Fruit fly (Drosophila melanogaster) whole organism, embryonic: ENCODE measurements around the gene Pp1alpha-96A.

ENCODE experiments used
- Asciz ChIP-seq: fragments of 200-800 bp; sonication (Bioruptor generic); optimal IDR thresholded peaks from 2 replicates; lab custom pipeline; 2017; ENCODE audit warnings: missing biosample characterization, mild to moderate bottlenecking, missing genetic modification characterization, missing genetic modification reagents
- Blimp-1 ChIP-seq: fragments of 200-800 bp; sonication (Bioruptor generic); optimal IDR thresholded peaks from 3 replicates; lab custom pipeline; 2018; ENCODE audit warnings: missing biosample characterization, missing genetic modification characterization, mild to moderate bottlenecking, moderate library complexity, missing genetic modification reagents
- CG10431 ChIP-seq: fragments of 200-800 bp; sonication (Bioruptor generic); optimal IDR thresholded peaks from 3 replicates; lab custom pipeline; 2018; ENCODE audit warnings: missing biosample characterization, mild to moderate bottlenecking, missing genetic modification characterization
- CG11085 ChIP-seq: fragments of 200-800 bp; sonication (Bioruptor generic); IDR thresholded peaks from 2 replicates; pipeline ENCODE4 v1.3.6; 2022; ENCODE audit warnings: missing biosample characterization, missing genetic modification characterization
- CG12071 ChIP-seq: fragments of 200-800 bp; sonication (Bioruptor generic); optimal IDR thresholded peaks from 3 replicates; lab custom pipeline; 2018; ENCODE audit warnings: missing biosample characterization, mild to moderate bottlenecking, missing genetic modification characterization
- CG1233 ChIP-seq: fragments of 200-800 bp; sonication (Bioruptor generic); optimal IDR thresholded peaks from 4 replicates; lab custom pipeline; 2018; ENCODE audit warnings: missing biosample characterization, mild to moderate bottlenecking, missing genetic modification characterization
- CG12744 ChIP-seq: fragments of 200-800 bp; sonication (Bioruptor generic); optimal IDR thresholded peaks from 2 replicates; lab custom pipeline; 2016; ENCODE audit warnings: missing biosample characterization, missing genetic modification characterization
- CG12942 ChIP-seq: fragments of 200-800 bp; sonication (Bioruptor generic); optimal IDR thresholded peaks from 3 replicates; lab custom pipeline; 2016; ENCODE audit warnings: missing biosample characterization, missing genetic modification characterization
- CG14860 ChIP-seq: fragments of 200-800 bp; sonication (Bioruptor generic); IDR thresholded peaks from 3 replicates; pipeline ENCODE4 v1.3.6; 2022; ENCODE audit warnings: missing biosample characterization, missing genetic modification characterization; ENCODE audit not compliant: partially characterized antibody
- CG15514 ChIP-seq: fragments of 200-800 bp; sonication (Bioruptor generic); optimal IDR thresholded peaks from 3 replicates; lab custom pipeline; 2017; ENCODE audit warnings: missing biosample characterization, missing genetic modification characterization, mild to moderate bottlenecking, moderate library complexity, missing genetic modification reagents
- CG17359 ChIP-seq: fragments of 200-800 bp; sonication (Bioruptor generic); optimal IDR thresholded peaks from 3 replicates; lab custom pipeline; 2018; ENCODE audit warnings: missing biosample characterization, mild to moderate bottlenecking, missing genetic modification characterization, moderate library complexity
- CG17612 ChIP-seq: fragments of 200-800 bp; sonication (Bioruptor generic); IDR thresholded peaks from 2 replicates; pipeline ENCODE4 v1.3.6; 2022; ENCODE audit warnings: missing biosample characterization, missing genetic modification characterization
- CG18011 ChIP-seq: fragments of 200-800 bp; sonication (Bioruptor generic); optimal IDR thresholded peaks from 2 replicates; lab custom pipeline; 2017; ENCODE audit warnings: missing biosample characterization, missing genetic modification characterization, mild to moderate bottlenecking, moderate library complexity, missing genotype
- CG18476 ChIP-seq: fragments of 200-800 bp; sonication (Bioruptor generic); optimal IDR thresholded peaks from 2 replicates; lab custom pipeline; 2016; ENCODE audit warnings: missing biosample characterization, mild to moderate bottlenecking, missing genetic modification characterization
- CG3407 ChIP-seq: fragments of 200-800 bp; sonication (Bioruptor generic); optimal IDR thresholded peaks from 2 replicates; lab custom pipeline; 2018; ENCODE audit warnings: missing biosample characterization, mild to moderate bottlenecking, missing genetic modification characterization
- CG3726 ChIP-seq: fragments of 200-800 bp; sonication (Bioruptor generic); IDR thresholded peaks from 3 replicates; pipeline ENCODE4, ENCODE4 v1.3.6; 2022; ENCODE audit warnings: missing biosample characterization, missing genetic modification characterization
- CG4730 ChIP-seq: fragments of 200-800 bp; sonication (Bioruptor generic); IDR thresholded peaks from 2 replicates; pipeline ENCODE4 v1.3.6; 2022; ENCODE audit warnings: missing biosample characterization, missing genetic modification characterization
- CG6791 ChIP-seq: fragments of 200-800 bp; sonication (Bioruptor generic); IDR thresholded peaks from 3 replicates; pipeline ENCODE4 v1.3.6; 2022; ENCODE audit warnings: missing biosample characterization, missing genetic modification characterization; ENCODE audit not compliant: partially characterized antibody
- CG7372 ChIP-seq: fragments of 200-800 bp; sonication (Bioruptor generic); IDR thresholded peaks from 2 replicates; pipeline ENCODE4 v1.3.6; 2022; ENCODE audit warnings: missing biosample characterization, missing genetic modification characterization
- CG7786 ChIP-seq: fragments of 200-800 bp; sonication (Bioruptor generic); optimal IDR thresholded peaks from 2 replicates; lab custom pipeline; 2016; ENCODE audit warnings: missing biosample characterization, missing genetic modification characterization
- CG8290 ChIP-seq, 3 experiments: fragments of 200-800 bp; sonication (Bioruptor generic); optimal IDR thresholded peaks; 2 replicates each; lab custom pipeline; 2016 to 2019; ENCODE audit warnings: missing biosample characterization in 3 of 3, missing genetic modification characterization in 3 of 3, mild to moderate bottlenecking in 2 of 3, moderate library complexity in 1 of 3
- CG9727 ChIP-seq: fragments of 200-800 bp; sonication (Bioruptor generic); optimal IDR thresholded peaks from 3 replicates; lab custom pipeline; 2017; ENCODE audit warnings: missing biosample characterization, mild to moderate bottlenecking, missing genetic modification characterization
- Dip2 ChIP-seq: fragments of 200-800 bp; sonication (Bioruptor generic); IDR thresholded peaks from 2 replicates; pipeline ENCODE4 v1.3.6; 2022; ENCODE audit warnings: missing biosample characterization, missing genetic modification characterization
- Dref ChIP-seq: fragments of 200-800 bp; sonication (Bioruptor generic); IDR thresholded peaks from 2 replicates; pipeline ENCODE4 v1.3.6; 2022; ENCODE audit warnings: missing biosample characterization, missing genetic modification characterization
- Kr ChIP-seq: fragments of 200-800 bp; sonication (Bioruptor generic); optimal IDR thresholded peaks from 2 replicates; lab custom pipeline; 2017; ENCODE audit warnings: missing biosample characterization, mild to moderate bottlenecking, missing genetic modification characterization
- Scr ChIP-seq: fragments of 200-800 bp; sonication (Bioruptor generic); IDR thresholded peaks from 2 replicates; pipeline ENCODE4 v1.3.6; 2022; ENCODE audit warnings: missing biosample characterization, missing genetic modification characterization; ENCODE audit not compliant: partially characterized antibody
- Stat92E ChIP-seq, 3 experiments: fragments of >200 bp in 2 of 3; fragments of 200-800 bp in 1 of 3; sonication (Bioruptor generic) in 1 of 3; optimal IDR thresholded peaks; 2 replicates each; lab custom pipeline; 2017 to 2019; ENCODE audit warnings: missing biosample characterization in 3 of 3, missing genetic modification characterization in 3 of 3, mild to moderate bottlenecking in 1 of 3, moderate library complexity in 1 of 3
- abd-A ChIP-seq: fragments of 200-800 bp; sonication (Bioruptor generic); optimal IDR thresholded peaks from 3 replicates; lab custom pipeline; 2019; ENCODE audit warnings: missing biosample characterization, mild to moderate bottlenecking, missing genetic modification characterization, moderate library complexity
- ap ChIP-seq: fragments of 200-800 bp; sonication (Bioruptor generic); IDR thresholded peaks from 2 replicates; pipeline ENCODE4 v1.3.6; 2022; ENCODE audit warnings: missing biosample characterization, missing genetic modification characterization
- bowl ChIP-seq: fragments of 200-800 bp; sonication (Bioruptor generic); IDR thresholded peaks from 2 replicates; pipeline ENCODE4 v1.3.6; 2022; ENCODE audit warnings: missing biosample characterization, missing genetic modification characterization
- cato ChIP-seq: fragments of 200-800 bp; sonication (Bioruptor generic); optimal IDR thresholded peaks from 2 replicates; lab custom pipeline; 2016; ENCODE audit warnings: missing biosample characterization, missing genetic modification characterization, borderline replicate concordance
- chn ChIP-seq: fragments of 200-800 bp; sonication (Bioruptor generic); optimal IDR thresholded peaks from 2 replicates; lab custom pipeline; 2016; ENCODE audit warnings: missing biosample characterization, missing genetic modification characterization
- dati ChIP-seq: fragments of 200-800 bp; sonication (Bioruptor generic); IDR thresholded peaks from 2 replicates; pipeline ENCODE4 v1.3.6; 2022; ENCODE audit warnings: missing biosample characterization, missing genetic modification characterization
- disco-r ChIP-seq: fragments of 200-800 bp; sonication (Bioruptor generic); optimal IDR thresholded peaks from 2 replicates; lab custom pipeline; 2016; ENCODE audit warnings: missing biosample characterization, missing genetic modification characterization
- gcm ChIP-seq: fragments of 200-800 bp; sonication (Bioruptor generic); optimal IDR thresholded peaks from 2 replicates; lab custom pipeline; 2019; ENCODE audit warnings: missing biosample characterization, mild to moderate bottlenecking, missing genetic modification characterization, moderate library complexity
- gsb-n ChIP-seq: fragments of 200-800 bp; sonication (Bioruptor generic); optimal IDR thresholded peaks from 3 replicates; lab custom pipeline; 2018; ENCODE audit warnings: missing biosample characterization, mild to moderate bottlenecking, missing genetic modification characterization
- hkb ChIP-seq, 2 experiments: fragments of 200-800 bp in 1 of 2; fragments of >200 bp in 1 of 2; sonication (Bioruptor generic) in 1 of 2; IDR thresholded peaks in 1 of 2; optimal IDR thresholded peaks in 1 of 2; 2 replicates each; pipeline versions ENCODE4 v1.3.6 to Lab custom; 2017 to 2022; ENCODE audit warnings: missing biosample characterization in 1 of 2, missing genetic modification characterization in 1 of 2
- hth ChIP-seq: fragments of >200 bp; optimal IDR thresholded peaks from 2 replicates; lab custom pipeline; 2017; ENCODE audit warnings: inconsistent platforms
- lola ChIP-seq, 3 experiments: fragments of >200 bp in 2 of 3; fragments of 200-800 bp in 1 of 3; sonication (Bioruptor generic) in 1 of 3; optimal IDR thresholded peaks; 2 replicates each; lab custom pipeline; 2017 to 2019; ENCODE audit warnings: missing biosample characterization in 3 of 3, missing genetic modification characterization in 3 of 3, mild to moderate bottlenecking in 1 of 3, moderate library complexity in 1 of 3
- mld ChIP-seq: fragments of 200-800 bp; sonication (Bioruptor generic); IDR thresholded peaks from 3 replicates; pipeline ENCODE4 v1.3.6; 2022; ENCODE audit warnings: missing biosample characterization, missing genetic modification characterization; ENCODE audit not compliant: partially characterized antibody
- p53 ChIP-seq: fragments of 200-800 bp; sonication (Bioruptor generic); optimal IDR thresholded peaks from 2 replicates; lab custom pipeline; 2016; ENCODE audit warnings: missing biosample characterization, missing genetic modification characterization
- pho ChIP-seq: fragments of 200-800 bp; sonication (Bioruptor generic); optimal IDR thresholded peaks from 2 replicates; lab custom pipeline; 2016; ENCODE audit warnings: missing biosample characterization, missing genetic modification characterization
- rib ChIP-seq: fragments of 200-800 bp; sonication (Bioruptor generic); IDR thresholded peaks from 2 replicates; pipeline ENCODE4 v1.3.6; 2022; ENCODE audit warnings: missing biosample characterization, missing genetic modification characterization
- schlank ChIP-seq: fragments of 200-800 bp; sonication (Bioruptor generic); optimal IDR thresholded peaks from 2 replicates; lab custom pipeline; 2018; ENCODE audit warnings: missing biosample characterization, mild to moderate bottlenecking, missing genetic modification characterization
- shn ChIP-seq: fragments of 200-800 bp; sonication (Bioruptor generic); optimal IDR thresholded peaks from 3 replicates; lab custom pipeline; 2016; ENCODE audit warnings: missing biosample characterization, missing genetic modification characterization
- stc ChIP-seq: fragments of 200-800 bp; sonication (Bioruptor generic); IDR thresholded peaks from 2 replicates; pipeline ENCODE4 v1.3.6; 2022; ENCODE audit warnings: missing biosample characterization, missing genetic modification characterization
- tin ChIP-seq: fragments of 200-800 bp; sonication (Bioruptor generic); optimal IDR thresholded peaks from 3 replicates; lab custom pipeline; 2016; ENCODE audit warnings: missing biosample characterization, missing genetic modification characterization
- wek ChIP-seq: fragments of 200-800 bp; sonication (Bioruptor generic); optimal IDR thresholded peaks from 3 replicates; lab custom pipeline; 2018; ENCODE audit warnings: missing biosample characterization, mild to moderate bottlenecking, missing genetic modification characterization, moderate library complexity
- z ChIP-seq: fragments of 200-800 bp; sonication (Bioruptor generic); IDR thresholded peaks from 3 replicates; pipeline ENCODE4 v1.3.6; 2022; ENCODE audit warnings: missing biosample characterization, missing genetic modification characterization

Pp1alpha-96A gene

dm6 chr3R:24557020-24557465 lies 39.0 kb downstream of the Pp1alpha-96A start (continued):
- TF ChIP-seq CG4730, result no peak; the same call in 1 of the 2 replicates
- TF ChIP-seq Dip2 (GFP tag; lab: Robert Waterston, UW), result peak; percentile 97
- no peak for TF ChIP-seq CG15514 (GFP tag; lab: Kevin White, UChicago)
- peak in 1 of 3 experiments; percentile 78 for TF ChIP-seq Stat92E (GFP tag; optimal IDR thresholded peaks at IDR 0.05; lab: Kevin White, UChicago)
- no peak for TF ChIP-seq CG18011 (GFP tag; lab: Kevin White, UChicago)
- peak; percentile 61 for TF ChIP-seq CG7786 (GFP tag; lab: Kevin White, UChicago)
- peak; percentile 66 for TF ChIP-seq CG8290 (GFP tag; optimal IDR thresholded peaks at IDR 0.05; lab: Kevin White, UChicago)
- TF ChIP-seq CG8290 (tag; optimal IDR thresholded peaks at IDR 0.05; lab: Kevin White, UChicago), result peak in 1 of 2 experiments; percentile 83
- no peak for TF ChIP-seq hkb (optimal IDR thresholded peaks at IDR 0.05; lab: Kevin White, UChicago)
- peak; percentile 62 for TF ChIP-seq hkb (GFP tag; IDR thresholded peaks at IDR 0.05; lab: Robert Waterston, UW)
- TF ChIP-seq CG10431, result no peak
- TF ChIP-seq CG17612 (GFP tag; lab: Robert Waterston, UW), result peak; percentile 31; the same call in 1 of the 2 replicates
- no peak for TF ChIP-seq gcm (GFP tag; lab: Kevin White, UChicago)
- peak; percentile 93 for TF ChIP-seq CG6791
- no peak for TF ChIP-seq abd-A (tag; lab: Kevin White, UChicago)
- no peak for TF ChIP-seq cato (GFP tag; lab: Kevin White, UChicago)
- peak; percentile 35 for TF ChIP-seq CG12942 (GFP tag; lab: Kevin White, UChicago)
- TF ChIP-seq Dref (GFP tag; lab: Robert Waterston, UW), result no peak
- TF ChIP-seq mld (GFP tag; lab: Robert Waterston, UW), result peak; percentile 99
- TF ChIP-seq CG14860 (GFP tag; lab: Robert Waterston, UW), result peak; percentile 81
- TF ChIP-seq rib, result peak; percentile 73; the same call in 1 of the 2 replicates
- peak; percentile 69 for TF ChIP-seq shn (GFP tag; lab: Kevin White, UChicago)
- TF ChIP-seq Blimp-1 (GFP tag; lab: Kevin White, UChicago), result peak; percentile 48
- TF ChIP-seq CG17359 (tag; lab: Kevin White, UChicago), result peak; percentile 54
- peak; percentile 74 for TF ChIP-seq CG11085 (GFP tag; lab: Robert Waterston, UW)
- peak; percentile 18 for TF ChIP-seq gsb-n (tag; lab: Kevin White, UChicago)
- no peak for TF ChIP-seq hth (lab: Kevin White, UChicago)
- peak; percentile 55 for TF ChIP-seq chn (GFP tag; lab: Kevin White, UChicago)
- peak; percentile 38 for TF ChIP-seq CG1233 (GFP tag; lab: Kevin White, UChicago)
- 0 out of 2 replicates have a peak, but pooled peaks have one; percentile 4 for TF ChIP-seq ap (GFP tag; lab: Robert Waterston, UW)
- TF ChIP-seq z (GFP tag; lab: Robert Waterston, UW), result no peak
- TF ChIP-seq schlank (tag; lab: Kevin White, UChicago), result no peak
- peak; percentile 28 for TF ChIP-seq p53 (GFP tag; lab: Kevin White, UChicago)
- TF ChIP-seq wek (GFP tag; lab: Kevin White, UChicago), result no peak
- TF ChIP-seq tin (GFP tag; lab: Kevin White, UChicago), result peak; percentile 81
- peak; percentile 65 for TF ChIP-seq pho (GFP tag; lab: Kevin White, UChicago)
- TF ChIP-seq CG7372 (GFP tag; lab: Robert Waterston, UW), result no peak
- no peak for TF ChIP-seq dati (GFP tag; lab: Robert Waterston, UW)
- no peak for TF ChIP-seq Kr (GFP tag; lab: Kevin White, UChicago)
- no peak for TF ChIP-seq disco-r (GFP tag; lab: Kevin White, UChicago)
- TF ChIP-seq CG3407, result no peak
- peak; percentile 68 for TF ChIP-seq CG12744 (GFP tag; lab: Kevin White, UChicago)
- TF ChIP-seq CG9727 (GFP tag; lab: Kevin White, UChicago), result peak; percentile 18
- no peak for TF ChIP-seq CG12071 (GFP tag; lab: Kevin White, UChicago)
- peak in 1 of 3 experiments; percentile 16 for TF ChIP-seq lola (GFP tag; optimal IDR thresholded peaks at IDR 0.05; lab: Kevin White, UChicago)
- peak; percentile 58 for TF ChIP-seq Asciz
- peak; percentile 68 for TF ChIP-seq Scr (GFP tag; lab: Robert Waterston, UW)
- no peak for TF ChIP-seq CG3726 (GFP tag; lab: Robert Waterston, UW)
- no peak for TF ChIP-seq CG18476 (GFP tag; lab: Kevin White, UChicago)
- TF ChIP-seq stc (GFP tag; lab: Robert Waterston, UW), result no peak
- TF ChIP-seq bowl (GFP tag; lab: Robert Waterston, UW), result peak; percentile 45; the same call in 1 of the 2 replicates
